Fruit fly (Drosophila melanogaster): ENCODE measurements around the gene Unc-76.
A peak's percentile ranks its signal among the peaks of the same experiment; 100 is the strongest.

Unc-76 gene

dm6 chrX:2080367-2080927, at the start of gene Unc-76, which contains the start of gene CG16903:
Gene Unc-76 (plus strand): TSS chrX:2080610.
Gene CG16903 (minus strand): TSS chrX:2080405.
- TF ChIP-seq noc (tag; optimal IDR thresholded peaks at IDR 0.05) = peak; percentile 45

- TF ChIP-seq noc (tag; optimal IDR thresholded peaks at IDR 0.05) = no peak
Measured at dm6 chrX:2031308-2031707, 49.1 kb upstream of the Unc-76 start.

- TF ChIP-seq noc (tag; optimal IDR thresholded peaks at IDR 0.05) = no peak
Measured at dm6 chrX:2032160-2032801, 48.1 kb upstream of the Unc-76 start.

DNA sequence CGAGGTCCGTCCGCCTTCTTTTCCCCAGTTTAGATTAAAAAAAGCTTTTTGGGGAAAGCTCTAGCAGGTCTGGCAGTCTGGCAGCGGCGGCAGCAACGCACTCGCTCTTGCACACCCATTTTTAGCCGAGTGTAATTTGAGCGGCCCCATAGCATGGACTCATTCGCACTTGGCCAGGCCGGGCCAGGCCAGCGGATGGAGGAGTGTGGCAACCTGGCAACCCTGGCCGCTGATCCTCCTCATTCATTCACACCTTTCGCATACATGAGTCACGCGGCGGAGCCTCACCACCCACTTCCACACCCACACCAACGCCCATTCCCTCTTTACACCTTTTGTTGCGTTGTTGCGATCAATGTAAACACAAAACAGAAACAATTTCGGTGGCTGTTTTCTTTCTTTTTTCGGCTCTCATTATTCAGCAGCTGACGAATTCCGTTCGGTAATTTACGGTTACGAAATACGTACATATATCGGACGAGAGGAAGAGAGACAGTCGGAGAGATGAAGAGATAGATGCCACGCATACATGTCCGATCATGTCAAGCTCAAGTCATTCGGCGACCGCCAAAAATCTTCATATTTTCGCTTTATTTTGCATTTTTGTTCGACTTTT, 47.5 kb upstream of the Unc-76 start:
- TF ChIP-seq noc (tag; optimal IDR thresholded peaks at IDR 0.05) = no peak

- no peak for TF ChIP-seq noc (tag; optimal IDR thresholded peaks at IDR 0.05)
Measured at dm6 chrX:2036383-2036782, 44.0 kb upstream of the Unc-76 start.

DNA sequence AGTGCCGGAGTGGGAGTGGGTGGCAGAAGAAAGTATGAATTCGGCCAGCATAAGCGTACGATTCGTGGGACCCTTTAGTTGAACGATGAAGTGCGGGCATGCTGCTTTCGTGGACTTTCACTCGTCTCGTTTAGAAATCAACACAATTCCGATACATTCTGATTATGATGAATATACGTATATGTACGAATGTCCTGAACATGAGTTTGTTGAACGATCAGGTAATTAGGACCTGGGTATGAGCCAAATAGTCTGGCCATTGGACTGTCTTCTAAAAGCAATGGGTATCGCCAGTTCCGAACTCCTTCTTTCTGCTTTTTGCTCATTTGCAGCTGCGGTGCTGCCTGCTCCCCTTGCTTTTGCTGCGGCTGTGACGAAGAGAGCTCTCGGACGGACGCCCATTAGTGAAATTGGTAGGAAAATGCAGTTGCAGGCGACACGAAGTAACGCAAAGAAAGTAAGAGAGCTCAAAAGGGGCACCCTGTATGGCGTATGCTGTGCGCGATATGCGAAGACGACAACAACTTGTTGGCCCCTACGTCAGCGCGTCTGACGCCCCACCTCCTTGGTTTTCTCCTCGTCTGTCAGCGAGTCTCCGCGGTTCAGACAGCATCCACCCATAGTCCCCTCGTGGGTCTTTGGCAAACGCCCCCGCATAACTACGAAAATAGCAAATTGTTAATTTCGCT, 43.5 kb upstream of the Unc-76 start:
- TF ChIP-seq noc (tag; optimal IDR thresholded peaks at IDR 0.05) = peak; percentile 8

- no peak for TF ChIP-seq noc (tag; optimal IDR thresholded peaks at IDR 0.05)
Measured at dm6 chrX:2037605-2038004, 42.8 kb upstream of the Unc-76 start.

DNA sequence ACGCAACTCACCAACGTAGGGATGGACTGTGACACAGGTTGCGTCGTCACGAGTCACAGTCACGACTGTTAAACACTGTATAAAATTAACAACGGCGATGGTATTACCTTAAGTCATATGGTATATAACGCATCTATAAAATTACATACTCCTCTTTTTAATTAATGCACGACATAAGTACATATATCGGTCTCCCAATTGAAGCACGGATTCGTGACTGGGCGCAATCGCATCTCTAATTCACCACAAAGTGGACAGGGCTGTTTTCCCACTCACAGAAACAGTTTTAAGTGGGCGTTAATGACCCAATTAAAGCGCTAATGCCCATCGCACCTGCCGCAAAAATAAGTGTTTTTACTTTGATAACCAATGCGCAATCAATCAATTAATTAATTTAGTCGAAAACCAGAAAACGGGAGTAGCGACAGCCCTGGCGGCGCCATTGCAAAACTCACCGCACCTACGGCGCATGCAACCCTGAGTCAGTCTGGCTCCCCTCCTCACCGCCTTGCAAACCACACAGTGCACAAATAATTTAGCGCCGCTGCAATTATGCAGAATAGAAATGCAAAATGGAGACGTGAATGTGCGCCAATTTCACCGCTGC, 39.0 kb upstream of the Unc-76 start, which contains the start of gene CG4313:
CG4313 (plus strand) TSS at position 557 of the 607 bp plus-strand sequence.
- TF ChIP-seq noc (tag; optimal IDR thresholded peaks at IDR 0.05) = peak; percentile 65

DNA sequence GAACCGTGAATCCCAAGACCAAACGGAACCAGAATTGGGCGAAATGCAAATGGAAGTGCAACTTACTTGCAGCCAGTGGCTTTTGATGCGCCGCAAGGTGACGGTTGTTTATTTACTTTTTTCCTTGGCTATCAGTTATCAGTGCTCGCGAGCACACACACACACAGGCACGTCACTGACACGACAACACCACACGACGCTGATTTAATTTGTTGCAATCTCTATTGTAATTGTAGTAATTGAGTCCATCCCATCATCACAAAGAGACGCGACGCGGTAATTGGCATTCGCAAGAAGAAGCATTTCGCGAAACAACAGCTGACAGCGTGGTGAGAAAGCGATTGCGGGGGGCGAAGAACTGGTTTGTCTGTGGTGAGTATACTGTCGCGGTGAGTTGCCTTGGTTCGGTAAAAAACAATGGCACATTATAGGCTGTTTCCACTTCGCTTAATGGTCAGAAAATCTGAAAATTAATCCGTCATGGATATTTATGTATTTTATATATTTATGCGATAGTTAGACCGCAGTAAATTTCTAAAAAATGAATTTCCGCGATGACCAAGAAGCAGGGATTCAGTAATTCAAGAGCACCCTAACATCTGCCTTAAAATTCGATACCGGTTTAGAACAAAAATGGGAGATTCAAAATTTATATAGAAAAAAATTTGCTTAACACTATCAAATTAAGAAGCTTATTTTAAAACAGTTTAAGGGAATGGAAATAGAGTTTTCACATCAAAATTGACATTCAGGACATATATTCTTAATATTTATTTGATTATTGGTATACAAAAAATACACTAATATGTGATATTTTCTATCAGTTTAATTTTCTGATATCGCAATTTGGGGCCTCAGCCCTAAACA, 38.2 kb upstream of the Unc-76 start, which contains the start of the genes Actn and usp:
Actn (minus strand) TSS at position 331 of the 867 bp plus-strand sequence.
usp (minus strand) TSS at position 331 of the 867 bp plus-strand sequence.
- no peak for TF ChIP-seq noc (tag; optimal IDR thresholded peaks at IDR 0.05)

DNA sequence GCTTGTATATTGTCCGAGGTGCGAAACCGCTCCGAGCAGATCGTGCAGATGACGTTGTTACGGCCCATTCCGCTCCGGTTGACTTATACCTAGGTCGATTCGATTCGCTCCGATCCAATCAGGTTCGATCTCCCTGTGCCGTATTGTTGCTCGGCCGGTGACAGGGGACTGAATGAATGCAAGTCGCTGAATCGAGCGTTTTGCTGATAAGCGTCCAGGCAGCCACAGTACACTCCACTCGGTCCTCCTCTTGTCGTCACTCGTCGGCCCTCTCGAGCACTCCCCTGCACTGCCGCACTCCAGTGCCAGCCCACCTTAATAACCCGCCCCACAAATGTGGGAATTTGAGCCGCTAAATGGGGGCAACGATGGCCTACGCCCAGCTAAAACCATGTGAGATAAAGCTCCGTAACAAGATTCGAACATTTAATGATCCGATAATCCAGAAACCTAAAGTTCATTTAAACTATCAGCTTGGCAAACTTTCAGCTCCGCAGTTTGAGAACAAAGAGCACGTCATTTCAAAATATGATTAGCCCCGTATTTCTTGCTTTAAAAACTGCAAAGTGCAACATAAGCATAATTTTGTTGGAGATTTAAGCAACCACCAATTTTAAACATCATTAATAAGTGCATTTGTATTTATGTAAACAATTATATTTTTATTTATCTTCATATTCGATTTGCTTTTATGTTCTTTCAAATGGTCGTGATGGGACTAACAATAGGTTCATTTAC, 36.6 kb upstream of the Unc-76 start, which contains the start of gene CG4325:
CG4325 (minus strand) TSS at position 159 of the 738 bp plus-strand sequence.
- no peak for TF ChIP-seq noc (tag; optimal IDR thresholded peaks at IDR 0.05)

- TF ChIP-seq noc (tag; optimal IDR thresholded peaks at IDR 0.05) = peak; percentile 30
Measured at dm6 chrX:2048778-2049686, 31.4 kb upstream of the Unc-76 start.

DNA sequence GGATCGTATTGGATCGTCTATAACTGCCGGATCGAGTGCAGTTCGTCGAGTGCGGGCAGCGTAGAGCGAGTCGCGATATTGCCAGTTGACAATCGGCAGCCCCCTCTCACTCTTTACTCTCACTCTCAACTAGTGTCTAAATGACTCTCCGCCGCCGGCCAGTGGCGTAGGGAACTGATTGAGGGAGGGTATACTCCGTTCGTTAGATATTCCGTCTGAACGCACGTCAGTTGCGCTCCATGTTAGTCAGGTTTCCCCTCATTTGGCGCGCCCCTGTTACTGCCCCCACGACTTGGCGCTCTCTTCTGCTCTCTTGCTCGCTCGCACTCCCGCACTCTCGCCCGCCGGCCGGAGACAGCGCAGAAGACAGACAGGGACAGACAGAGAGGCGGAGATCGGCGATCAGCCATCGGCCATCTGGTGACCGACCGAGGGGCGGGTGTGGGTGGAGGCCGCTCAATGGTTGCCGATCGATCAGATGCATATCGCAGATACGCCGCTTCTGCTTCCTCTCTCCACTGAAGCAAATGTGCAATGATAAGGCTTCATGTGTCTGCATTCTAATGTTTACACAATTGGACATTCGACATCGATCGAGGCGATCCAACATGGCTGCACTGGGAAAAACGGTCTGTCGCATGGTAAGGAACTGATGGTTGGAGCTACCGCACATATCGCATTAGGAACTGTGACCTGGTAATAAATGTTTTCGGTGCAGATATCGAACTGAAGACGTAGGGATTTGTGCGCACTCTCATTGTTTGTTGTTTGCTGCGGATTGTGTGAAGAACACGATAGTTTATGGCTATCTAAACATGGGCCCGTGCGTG, 30.1 kb upstream of the Unc-76 start, which contains the start of gene moody:
moody (minus strand) TSS at position 51 of the 830 bp plus-strand sequence.
- peak; percentile 96 for TF ChIP-seq noc (tag; optimal IDR thresholded peaks at IDR 0.05)
